Worm (Caenorhabditis elegans) whole organism, young adult: ENCODE results near the gene ehbp-1.

Source experiments
- F52B5.7 ChIP-seq: sonication (generic microtip); optimal IDR thresholded peaks from 2 replicates; lab custom pipeline; 2016; ENCODE audit warnings: mild to moderate bottlenecking, missing genetic modification characterization, missing compliant biosample characterization
- him-1 ChIP-seq: sonication (generic microtip); optimal IDR thresholded peaks from 2 replicates; lab custom pipeline; 2016; ENCODE audit warnings: missing genotype, missing genetic modification reagents, missing genetic modification characterization, missing compliant biosample characterization
- hlh-26 ChIP-seq: fragments of 200-800 bp; sonication (Bioruptor generic); conservative IDR thresholded peaks from 2 replicates; pipeline ENCODE4 v1.3.6; 2022; ENCODE audit warnings: missing genetic modification reagents, missing genetic modification characterization, missing compliant biosample characterization
- lir-1 ChIP-seq: fragments of 200-800 bp; sonication (Bioruptor generic); conservative IDR thresholded peaks from 2 replicates; pipeline ENCODE4 v1.3.6; 2022; ENCODE audit warnings: missing genetic modification reagents, missing genetic modification characterization, missing compliant biosample characterization
- madf-8 ChIP-seq: fragments of 200-800 bp; sonication (Bioruptor generic); conservative IDR thresholded peaks from 2 replicates; pipeline ENCODE4 v1.3.6; 2022; ENCODE audit warnings: missing genetic modification reagents, missing genetic modification characterization, missing compliant biosample characterization
- nfya-1 ChIP-seq: sonication (generic microtip); optimal IDR thresholded peaks from 2 replicates; lab custom pipeline; 2017; ENCODE audit warnings: antibody characterized with exemption, missing compliant biosample characterization, missing genetic modification characterization, borderline replicate concordance; ENCODE audit not compliant: insufficient read depth
- sea-2 ChIP-seq: fragments of 200-800 bp; sonication (Bioruptor generic); IDR thresholded peaks from 2 replicates; pipeline ENCODE4 v1.3.6; 2022; ENCODE audit warnings: missing genetic modification characterization, missing compliant biosample characterization

ce11 chrV:9546860-9547269 is 3.6 kb upstream of the ehbp-1 start, which contains the start of gene his-37:
- TF ChIP-seq lir-1 (peak; percentile 90), him-1 (tag; lab: Kevin White, UChicago) (no peak), nfya-1 (no peak), madf-8 (GFP tag; lab: Robert Waterston, UW) (no peak), F52B5.7 (tag; lab: Kevin White, UChicago) (no peak), hlh-26 (GFP tag; lab: Robert Waterston, UW) (no peak), sea-2 (GFP tag; lab: Robert Waterston, UW) (0 out of 2 replicates have a peak, but pooled peaks have one; percentile 55)
